Worm (Caenorhabditis elegans): ENCODE measurements around the gene Y62H9A.4.

The Y62H9A.4 gene

DNA sequence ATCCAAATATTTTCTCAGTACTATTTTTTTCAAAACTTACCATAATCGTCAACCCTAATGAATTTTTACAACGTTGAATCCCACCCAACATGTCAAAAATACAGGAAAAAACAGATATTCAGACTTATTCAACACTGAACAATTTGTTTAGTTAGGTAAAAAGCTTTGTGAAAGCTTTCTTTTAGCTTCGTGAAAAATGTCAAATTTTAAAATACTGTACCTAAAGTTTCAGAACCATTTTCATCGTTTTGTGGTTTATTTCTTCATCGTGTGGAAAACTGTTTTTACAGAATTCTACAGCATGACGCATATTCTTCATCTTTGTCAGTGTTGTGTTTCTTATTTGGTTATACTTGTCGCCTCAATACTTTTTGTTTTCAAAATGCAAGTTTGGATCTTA lies 29.4 kb upstream of the Y62H9A.4 start, which contains the start of gene F54F7.14:
TSS of gene F54F7.14 (plus strand) at position 301 of the 400 bp plus-strand sequence.
- TF ChIP-seq nfya-1 (tag; optimal IDR thresholded peaks at IDR 0.05) (no peak), madf-2 (tag; optimal IDR thresholded peaks at IDR 0.05) (no peak), ceh-30 (tag; optimal IDR thresholded peaks at IDR 0.05) (no peak)

DNA sequence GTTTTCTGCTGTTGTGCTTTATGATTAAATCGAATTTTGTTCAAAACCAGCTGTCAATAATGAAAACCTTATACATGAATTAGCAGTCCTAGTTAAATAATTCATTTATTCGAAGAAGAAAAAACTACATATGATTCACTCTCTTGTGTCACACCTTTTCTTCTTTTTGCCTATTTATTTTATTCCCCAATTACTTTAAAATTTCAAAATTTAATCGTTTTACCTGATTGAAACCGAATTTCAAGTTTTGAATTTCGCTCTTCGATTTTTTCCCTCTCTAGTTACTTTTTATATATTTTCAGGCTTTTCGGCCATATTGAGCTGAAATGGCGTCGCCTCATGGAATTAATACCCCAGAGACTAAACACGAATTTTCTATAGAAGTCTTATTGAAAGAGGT lies 27.4 kb upstream of the Y62H9A.4 start, which contains the start of gene xtr-1:
TSS of gene xtr-1 (plus strand) at position 301 of the 400 bp plus-strand sequence.
- no peak for TF ChIP-seq ets-4 (tag; optimal IDR thresholded peaks at IDR 0.05)
- no peak for TF ChIP-seq syd-9 (tag; optimal IDR thresholded peaks at IDR 0.05)
- no peak for TF ChIP-seq hlh-30 (tag; optimal IDR thresholded peaks at IDR 0.05; ENCODE audit: insufficient read depth)
- TF ChIP-seq ama-1 (optimal IDR thresholded peaks at IDR 0.05), result no peak
- no peak for TF ChIP-seq nfya-1 (tag; optimal IDR thresholded peaks at IDR 0.05)
- TF ChIP-seq unc-55 (GFP tag; optimal IDR thresholded peaks at IDR 0.05), result no peak
- no peak for TF ChIP-seq Y22D7AL.16 (tag; optimal IDR thresholded peaks at IDR 0.05)
- TF ChIP-seq ceh-2 (tag; optimal IDR thresholded peaks at IDR 0.05), result no peak
- TF ChIP-seq fax-1 (tag; optimal IDR thresholded peaks at IDR 0.05), result no peak
- TF ChIP-seq gmeb-2 (tag; optimal IDR thresholded peaks at IDR 0.05), result no peak
- no peak for TF ChIP-seq lin-11 (tag; optimal IDR thresholded peaks at IDR 0.05)
- no peak for TF ChIP-seq ahr-1 (tag; optimal IDR thresholded peaks at IDR 0.05)
- no peak for TF ChIP-seq madf-2 (tag; optimal IDR thresholded peaks at IDR 0.05)
- TF ChIP-seq nhr-11 (tag; optimal IDR thresholded peaks at IDR 0.05), result no peak
- TF ChIP-seq pha-2 (tag; optimal IDR thresholded peaks at IDR 0.05), result no peak
- TF ChIP-seq sdc-2 (tag; optimal IDR thresholded peaks at IDR 0.05), result no peak
- TF ChIP-seq lim-6 (tag; optimal IDR thresholded peaks at IDR 0.05), result no peak
- TF ChIP-seq npax-4 (tag; optimal IDR thresholded peaks at IDR 0.05), result no peak
- no peak for TF ChIP-seq zip-5 (tag; optimal IDR thresholded peaks at IDR 0.05)
- no peak for TF ChIP-seq ceh-6 (GFP tag; optimal IDR thresholded peaks at IDR 0.05)

DNA sequence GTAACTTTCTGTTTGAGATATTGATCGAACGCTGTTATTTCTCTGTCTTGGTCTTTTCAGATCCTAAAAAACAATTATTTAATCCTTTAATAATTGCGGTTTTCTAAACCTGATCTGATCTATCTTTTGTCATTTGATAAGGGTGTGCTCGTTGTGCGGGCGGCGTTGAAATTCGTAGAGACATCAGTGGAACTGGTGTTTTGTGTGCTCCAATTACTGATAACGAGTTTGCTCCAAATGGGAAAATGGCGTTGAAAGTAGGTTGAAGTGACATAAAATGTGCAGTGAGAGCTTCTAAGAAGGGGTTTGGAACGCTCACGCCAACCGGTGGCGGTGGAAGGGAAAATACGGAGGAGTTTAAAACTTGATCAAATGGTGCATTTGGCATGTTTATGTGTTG lies 25.5 kb upstream of the Y62H9A.4 start:
- TF ChIP-seq hlh-6 (tag; optimal IDR thresholded peaks at IDR 0.05) (no peak), unc-86 (tag; optimal IDR thresholded peaks at IDR 0.05) (no peak), ttx-3 (tag; optimal IDR thresholded peaks at IDR 0.05) (no peak), zip-5 (tag; optimal IDR thresholded peaks at IDR 0.05) (no peak), C38D4.7 (GFP tag; optimal IDR thresholded peaks at IDR 0.05) (no peak), eyg-1 (tag; optimal IDR thresholded peaks at IDR 0.05) (no peak), pha-2 (tag; optimal IDR thresholded peaks at IDR 0.05) (no peak), sox-2 (GFP tag; IDR thresholded peaks at IDR 0.05) (no peak), fkh-6 (tag; optimal IDR thresholded peaks at IDR 0.05) (no peak), unc-42 (tag; optimal IDR thresholded peaks at IDR 0.05) (no peak), dve-1 (tag; optimal IDR thresholded peaks at IDR 0.05) (no peak)

DNA sequence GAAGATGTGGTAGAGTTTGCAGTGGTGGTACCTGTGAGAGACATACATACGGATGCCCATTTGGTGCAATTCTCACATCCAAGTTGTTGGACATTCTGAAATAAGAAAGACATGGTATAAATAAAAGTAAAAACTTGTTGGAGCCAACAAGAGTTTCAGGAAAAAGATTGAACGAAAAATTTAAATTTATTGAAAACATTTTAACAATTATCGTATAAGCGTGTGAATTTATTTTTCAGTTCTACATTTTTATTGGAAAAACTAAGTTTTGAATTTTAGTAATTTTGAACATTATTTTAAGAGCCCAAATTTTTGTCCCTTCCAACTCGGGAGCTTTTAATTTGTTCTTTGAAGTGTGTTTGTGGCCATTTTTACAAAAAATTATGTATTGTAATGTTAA lies 25.0 kb upstream of the Y62H9A.4 start, which contains the start of gene F54F7.8:
TSS of gene F54F7.8 (minus strand) at position 101 of the 400 bp plus-strand sequence.
- no peak for TF ChIP-seq ceh-31 (tag; optimal IDR thresholded peaks at IDR 0.05)

DNA sequence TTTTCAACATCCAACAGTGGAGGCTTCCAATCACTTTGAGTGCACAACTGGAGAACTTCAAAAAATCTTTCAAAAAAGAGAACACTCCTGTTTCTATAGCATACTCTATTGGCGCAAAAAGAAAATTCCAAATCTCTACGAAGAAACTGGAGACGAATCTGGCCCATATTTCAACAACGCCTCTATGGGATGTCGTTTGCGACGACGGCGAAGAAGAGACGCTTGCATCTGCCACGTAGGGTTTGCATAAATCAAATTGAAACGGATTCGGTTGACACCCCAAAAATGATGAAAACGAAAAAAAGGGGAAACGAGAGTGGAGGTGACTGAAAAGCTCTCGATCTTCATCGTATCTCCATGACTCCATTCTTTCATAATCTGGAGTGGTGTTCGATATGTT lies 23.7 kb upstream of the Y62H9A.4 start:
- no peak for TF ChIP-seq eyg-1 (tag; optimal IDR thresholded peaks at IDR 0.05)
- no peak for TF ChIP-seq unc-55 (GFP tag; optimal IDR thresholded peaks at IDR 0.05)
- no peak for TF ChIP-seq pros-1 (tag; optimal IDR thresholded peaks at IDR 0.05)
- no peak for TF ChIP-seq ceh-9 (tag; optimal IDR thresholded peaks at IDR 0.05)
- no peak for TF ChIP-seq tbx-7 (tag; optimal IDR thresholded peaks at IDR 0.05)
- no peak for TF ChIP-seq pqm-1 (tag; optimal IDR thresholded peaks at IDR 0.05)
- TF ChIP-seq T23F11.4 (GFP tag; optimal IDR thresholded peaks at IDR 0.05), result no peak
- no peak for TF ChIP-seq ttx-3 (tag; optimal IDR thresholded peaks at IDR 0.05)
- no peak for TF ChIP-seq F13H6.1 (tag; optimal IDR thresholded peaks at IDR 0.05)
- TF ChIP-seq ama-1 (optimal IDR thresholded peaks at IDR 0.05), result no peak
- TF ChIP-seq sox-4 (tag; optimal IDR thresholded peaks at IDR 0.05), result no peak
- TF ChIP-seq elt-2 (tag; optimal IDR thresholded peaks at IDR 0.05), result no peak
- TF ChIP-seq sox-2 (GFP tag; IDR thresholded peaks at IDR 0.05), result no peak
- TF ChIP-seq pha-4 (tag; optimal IDR thresholded peaks at IDR 0.05), result no peak
- TF ChIP-seq lin-11 (tag; optimal IDR thresholded peaks at IDR 0.05), result no peak
- no peak for TF ChIP-seq ceh-24 (tag; optimal IDR thresholded peaks at IDR 0.05)
